Worm (Caenorhabditis elegans) whole organism, L2 larva: ENCODE measurements around the gene C31H2.4.

Source experiments
- lin-13 ChIP-seq: fragments of 150-350 bp; optimal IDR thresholded peaks from 2 replicates; lab custom pipeline; 2014; ENCODE audit warnings: missing biosample characterization, missing genetic modification reagents, missing genetic modification characterization
- unc-62 ChIP-seq: fragments of 150-350 bp; optimal IDR thresholded peaks from 2 replicates; lab custom pipeline; 2014; ENCODE audit warnings: missing biosample characterization, missing genetic modification reagents, missing genetic modification characterization

DNA sequence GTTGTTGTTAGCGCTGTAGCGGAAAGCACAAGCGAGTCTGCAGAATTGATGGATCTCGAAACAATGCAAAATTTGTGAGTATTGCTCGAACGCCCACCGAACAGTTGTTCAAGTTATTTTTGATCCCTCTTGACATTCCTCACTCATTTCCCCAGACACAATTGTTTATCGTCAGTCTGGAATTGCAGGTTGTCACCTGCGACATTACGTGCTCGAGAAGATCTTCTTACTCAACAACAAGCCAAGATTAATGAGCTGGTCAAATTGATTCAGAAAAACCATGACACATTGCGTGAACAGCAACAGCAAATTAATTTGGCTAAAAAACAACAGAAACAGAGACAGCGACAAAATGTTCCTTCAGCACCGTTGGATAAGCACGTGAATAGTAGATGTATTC lies 42.4 kb upstream of the C31H2.4 start:
- TF ChIP-seq lin-13 (GFP tag; lab: Kevin White, UChicago) (no peak), unc-62 (GFP tag; lab: Kevin White, UChicago) (no peak)
